Worm (Caenorhabditis elegans): ENCODE measurements around the gene gpx-6.

ce11 chrIV:8206314-8206713 is 15.7 kb upstream of the gpx-6 start, which contains the start of gene svh-1:
- TF ChIP-seq flt-1 (GFP tag; IDR thresholded peaks at IDR 0.05): no peak
- TF ChIP-seq sea-1 (GFP tag; conservative IDR thresholded peaks at IDR 0.05): no peak
- TF ChIP-seq ama-1 (optimal IDR thresholded peaks at IDR 0.05): no peak
- no peak for TF ChIP-seq pes-1 (GFP tag; IDR thresholded peaks at IDR 0.05)
- TF ChIP-seq tbx-11 (GFP tag; IDR thresholded peaks at IDR 0.05): no peak
- no peak for TF ChIP-seq hmg-4 (GFP tag; optimal IDR thresholded peaks at IDR 0.05)
- TF ChIP-seq tra-4 (tag; optimal IDR thresholded peaks at IDR 0.05): no peak
- TF ChIP-seq B0310.2 (tag; optimal IDR thresholded peaks at IDR 0.05): no peak
- TF ChIP-seq tbx-37 (GFP tag; conservative IDR thresholded peaks at IDR 0.05): no peak
